Fruit fly (Drosophila melanogaster) whole organism, pupa: ENCODE results near the gene CG6739.
A peak's percentile ranks its signal among the peaks of the same experiment; 100 is the strongest.

Experiments used
- CG10348 ChIP-seq: fragments of 200-800 bp; sonication (Bioruptor generic); IDR thresholded peaks from 2 replicates; pipeline ENCODE4 v1.3.6; 2022; ENCODE audit warnings: missing biosample characterization, missing genetic modification characterization
- CG12605 ChIP-seq: fragments of 200-800 bp; sonication (Bioruptor generic); IDR thresholded peaks from 2 replicates; pipeline ENCODE4 v1.3.6; 2022; ENCODE audit warnings: missing biosample characterization, missing genetic modification characterization
- CG13204 ChIP-seq: fragments of 200-800 bp; sonication (Bioruptor generic); optimal IDR thresholded peaks from 2 replicates; lab custom pipeline; 2018; ENCODE audit warnings: missing biosample characterization, mild to moderate bottlenecking, missing genetic modification characterization, moderate library complexity
- CG14655 ChIP-seq: fragments of 200-800 bp; sonication (Bioruptor generic); optimal IDR thresholded peaks from 3 replicates; lab custom pipeline; 2017; ENCODE audit warnings: mild to moderate bottlenecking, missing biosample characterization, missing genetic modification reagents, missing genetic modification characterization
- CG15710 ChIP-seq: fragments of 200-800 bp; sonication (Bioruptor generic); optimal IDR thresholded peaks from 2 replicates; lab custom pipeline; 2018; ENCODE audit warnings: missing biosample characterization, mild to moderate bottlenecking, missing genetic modification characterization, moderate library complexity
- CG17806 ChIP-seq: fragments of 200-800 bp; sonication (Bioruptor generic); optimal IDR thresholded peaks from 2 replicates; lab custom pipeline; 2018; ENCODE audit warnings: missing biosample characterization, mild to moderate bottlenecking, missing genetic modification characterization, moderate library complexity
- CG32121 ChIP-seq: fragments of 200-800 bp; sonication (Bioruptor generic); IDR thresholded peaks from 2 replicates; pipeline ENCODE4 v1.3.6; 2022; ENCODE audit warnings: missing biosample characterization, missing genetic modification characterization
- CG34367 ChIP-seq: fragments of 200-800 bp; sonication (Bioruptor generic); optimal IDR thresholded peaks from 2 replicates; lab custom pipeline; 2018; ENCODE audit warnings: missing biosample characterization, mild to moderate bottlenecking, missing genetic modification characterization
- CG4496 ChIP-seq: fragments of 200-800 bp; sonication (Bioruptor generic); IDR thresholded peaks from 3 replicates; pipeline ENCODE4 v1.3.6; 2022; ENCODE audit warnings: missing biosample characterization, missing genetic modification characterization
- CG8159 ChIP-seq: fragments of 200-800 bp; sonication (Bioruptor generic); optimal IDR thresholded peaks from 3 replicates; lab custom pipeline; 2018; ENCODE audit warnings: missing biosample characterization, mild to moderate bottlenecking, missing genetic modification characterization, moderate library complexity
- CG8301 ChIP-seq: fragments of 200-800 bp; sonication (Bioruptor generic); optimal IDR thresholded peaks from 2 replicates; lab custom pipeline; 2018; ENCODE audit warnings: missing biosample characterization, mild to moderate bottlenecking, missing genetic modification characterization
- CG9948 ChIP-seq: fragments of 200-800 bp; sonication (Bioruptor generic); optimal IDR thresholded peaks from 2 replicates; lab custom pipeline; 2018; ENCODE audit warnings: missing biosample characterization, mild to moderate bottlenecking, missing genetic modification characterization, moderate library complexity
- D1 ChIP-seq: fragments of 200-800 bp; sonication (Bioruptor generic); optimal IDR thresholded peaks from 2 replicates; lab custom pipeline; 2018; ENCODE audit warnings: missing biosample characterization, mild to moderate bottlenecking, missing genetic modification characterization, moderate library complexity
- EcR ChIP-seq: fragments of 200-800 bp; sonication (Bioruptor generic); optimal IDR thresholded peaks from 3 replicates; lab custom pipeline; 2019; ENCODE audit warnings: missing biosample characterization, missing genetic modification characterization, mild to moderate bottlenecking, moderate library complexity, missing genetic modification reagents
- Ets98B ChIP-seq: fragments of 200-800 bp; sonication (Bioruptor generic); IDR thresholded peaks from 2 replicates; pipeline ENCODE4 v1.3.6; 2022; ENCODE audit warnings: missing biosample characterization, missing genetic modification characterization
- Pif1A ChIP-seq: fragments of 200-800 bp; sonication (Bioruptor generic); optimal IDR thresholded peaks from 3 replicates; lab custom pipeline; 2016; ENCODE audit warnings: missing biosample characterization, missing genetic modification characterization
- Pif1B ChIP-seq: fragments of 200-800 bp; sonication (Bioruptor generic); optimal IDR thresholded peaks from 3 replicates; lab custom pipeline; 2016; ENCODE audit warnings: missing biosample characterization, missing genetic modification characterization
- Snoo ChIP-seq: fragments of 200-800 bp; sonication (Bioruptor generic); optimal IDR thresholded peaks from 3 replicates; lab custom pipeline; 2017; ENCODE audit warnings: missing biosample characterization, mild to moderate bottlenecking, missing genetic modification characterization, inconsistent platforms
- fd96Ca ChIP-seq: fragments of 200-800 bp; sonication (Bioruptor generic); IDR thresholded peaks from 3 replicates; pipeline ENCODE4 v1.3.6; 2022; ENCODE audit warnings: missing biosample characterization, missing genetic modification characterization
- gl ChIP-seq: fragments of 200-800 bp; sonication (Bioruptor generic); optimal IDR thresholded peaks from 2 replicates; lab custom pipeline; 2018; ENCODE audit warnings: missing biosample characterization, mild to moderate bottlenecking, missing genetic modification characterization
- rn ChIP-seq: fragments of 200-800 bp; sonication (Bioruptor generic); IDR thresholded peaks from 2 replicates; pipeline ENCODE4 v1.3.6; 2022; ENCODE audit warnings: missing biosample characterization, missing genetic modification characterization

The CG6739 gene

dm6 chr2L:7628382-7628965 lies 20.3 kb downstream of the CG6739 start:
- TF ChIP-seq CG15710 (tag; lab: Kevin White, UChicago): no peak
- TF ChIP-seq CG17806 (tag; lab: Kevin White, UChicago): no peak
- TF ChIP-seq CG9948 (tag; lab: Kevin White, UChicago): no peak
- TF ChIP-seq CG13204: no peak
- TF ChIP-seq CG8301 (tag; lab: Kevin White, UChicago): no peak
- TF ChIP-seq CG4496 (GFP tag; lab: Robert Waterston, UW): no peak
- no peak for TF ChIP-seq CG10348 (GFP tag; lab: Robert Waterston, UW)
- TF ChIP-seq CG34367 (tag; lab: Kevin White, UChicago): no peak
- no peak for TF ChIP-seq Pif1B
- no peak for TF ChIP-seq CG14655
- TF ChIP-seq gl (tag; lab: Kevin White, UChicago): no peak
- TF ChIP-seq EcR: no peak
- TF ChIP-seq CG12605 (GFP tag; lab: Robert Waterston, UW): no peak
- TF ChIP-seq, all 21 proteins: peak for 0

dm6 chr2L:7630673-7631072 lies 22.5 kb downstream of the CG6739 start:
- TF ChIP-seq CG10348 (GFP tag; lab: Robert Waterston, UW): no peak
- TF ChIP-seq gl (tag; lab: Kevin White, UChicago): no peak
- no peak for TF ChIP-seq CG8301 (tag; lab: Kevin White, UChicago)
- no peak for TF ChIP-seq Snoo (tag; lab: Kevin White, UChicago)
- TF ChIP-seq D1: no peak

dm6 chr2L:7632783-7633182 lies 24.6 kb downstream of the CG6739 start:
- TF ChIP-seq CG34367 (tag; lab: Kevin White, UChicago) (no peak), CG10348 (GFP tag; lab: Robert Waterston, UW) (no peak), Pif1A (GFP tag; lab: Kevin White, UChicago) (no peak), D1 (no peak), CG17806 (tag; lab: Kevin White, UChicago) (no peak), CG8301 (tag; lab: Kevin White, UChicago) (no peak), CG8159 (tag; lab: Kevin White, UChicago) (no peak), CG4496 (GFP tag; lab: Robert Waterston, UW) (no peak), CG13204 (no peak), rn (GFP tag; lab: Robert Waterston, UW) (no peak), Snoo (tag; lab: Kevin White, UChicago) (no peak), CG14655 (no peak), Ets98B (GFP tag; lab: Robert Waterston, UW) (no peak)

dm6 chr2L:7635156-7635555 lies 27.0 kb downstream of the CG6739 start:
- TF ChIP-seq CG17806 (tag; lab: Kevin White, UChicago) (peak; percentile 17), CG12605 (GFP tag; lab: Robert Waterston, UW) (no peak), fd96Ca (GFP tag; lab: Robert Waterston, UW) (0 out of 3 replicates have a peak, but pooled peaks have one; percentile 20), CG8301 (tag; lab: Kevin White, UChicago) (peak; percentile 43), Snoo (tag; lab: Kevin White, UChicago) (no peak), CG8159 (tag; lab: Kevin White, UChicago) (peak; percentile 10), CG32121 (GFP tag; lab: Robert Waterston, UW) (no peak), Ets98B (GFP tag; lab: Robert Waterston, UW) (peak; percentile 37), CG14655 (peak; percentile 50), CG4496 (GFP tag; lab: Robert Waterston, UW) (0 out of 3 replicates have a peak, but pooled peaks have one; percentile 46), rn (GFP tag; lab: Robert Waterston, UW) (0 out of 2 replicates have a peak, but pooled peaks have one; percentile 3), CG34367 (tag; lab: Kevin White, UChicago) (no peak), Pif1A (GFP tag; lab: Kevin White, UChicago) (peak; percentile 13)

- peak; percentile 6; the same call in 1 of the 2 replicates for TF ChIP-seq Ets98B (GFP tag; lab: Robert Waterston, UW)
- no peak for TF ChIP-seq CG13204
- no peak for TF ChIP-seq CG8159 (tag; lab: Kevin White, UChicago)
- TF ChIP-seq rn (GFP tag; lab: Robert Waterston, UW): peak; percentile 50; the same call in 1 of the 2 replicates
- TF ChIP-seq CG17806 (tag; lab: Kevin White, UChicago): no peak
- TF ChIP-seq CG4496 (GFP tag; lab: Robert Waterston, UW): peak; percentile 82; the same call in 1 of the 3 replicates
Measured at dm6 chr2L:7641606-7642190, 33.5 kb downstream of the CG6739 start.

- TF ChIP-seq CG14655 (no peak), CG34367 (tag; lab: Kevin White, UChicago) (no peak), CG8301 (tag; lab: Kevin White, UChicago) (no peak), CG8159 (tag; lab: Kevin White, UChicago) (no peak), EcR (no peak)
Measured at dm6 chr2L:7659561-7659960, 51.4 kb downstream of the CG6739 start.
